Fruit fly (Drosophila melanogaster) whole organism, wandering third instar larva: ENCODE measurements around the gene Zip71B.

ENCODE experiments used
- Abd-B ChIP-seq: fragments of >200 bp; optimal IDR thresholded peaks from 2 replicates; lab custom pipeline; 2017; ENCODE audit warnings: missing biosample characterization, missing genetic modification characterization
- CG32264 ChIP-seq: fragments of 200-800 bp; sonication (Bioruptor generic); optimal IDR thresholded peaks from 2 replicates; lab custom pipeline; 2016; ENCODE audit warnings: missing biosample characterization, missing genetic modification characterization
- CG9705 ChIP-seq: fragments of 200-800 bp; sonication (Bioruptor generic); optimal IDR thresholded peaks from 2 replicates; lab custom pipeline; 2018; ENCODE audit warnings: missing biosample characterization, mild to moderate bottlenecking, missing genetic modification characterization
- CrebA ChIP-seq: fragments of 200-800 bp; sonication (Bioruptor generic); optimal IDR thresholded peaks from 2 replicates; lab custom pipeline; 2016; ENCODE audit warnings: missing biosample characterization, mild to moderate bottlenecking, missing genetic modification characterization, borderline replicate concordance
- Dfd ChIP-seq: fragments of >200 bp; optimal IDR thresholded peaks from 2 replicates; lab custom pipeline; 2017; ENCODE audit warnings: missing biosample characterization, missing genetic modification characterization
- Dif ChIP-seq: fragments of 200-275, 200-300 bp; sonication (Bioruptor generic); optimal IDR thresholded peaks from 2 replicates; lab custom pipeline; 2018; ENCODE audit warnings: missing biosample characterization, missing genetic modification characterization; ENCODE audit not compliant: partially characterized antibody
- GATAd ChIP-seq: sonication (Bioruptor generic); optimal IDR thresholded peaks from 2 replicates; lab custom pipeline; 2016; ENCODE audit warnings: missing biosample characterization, missing genetic modification characterization
- HLH106 ChIP-seq: fragments of 200-800 bp; optimal IDR thresholded peaks from 3 replicates; lab custom pipeline; 2019; ENCODE audit warnings: missing biosample characterization, mild to moderate bottlenecking, missing genetic modification characterization, moderate library complexity
- Hnf4 ChIP-seq: fragments of 200-800 bp; sonication (Bioruptor generic); optimal IDR thresholded peaks from 2 replicates; lab custom pipeline; 2016; ENCODE audit warnings: missing biosample characterization, mild to moderate bottlenecking, missing genetic modification characterization
- Hr78 ChIP-seq: fragments of >200 bp; optimal IDR thresholded peaks from 2 replicates; lab custom pipeline; 2017; ENCODE audit warnings: missing biosample characterization, missing genetic modification characterization
- Hr83 ChIP-seq: fragments of 200-300 bp; sonication (Bioruptor generic); optimal IDR thresholded peaks from 2 replicates; lab custom pipeline; 2016; ENCODE audit warnings: missing biosample characterization, mild to moderate bottlenecking, missing genetic modification characterization, moderate library complexity; ENCODE audit not compliant: poor library complexity, severe bottlenecking
- Jra ChIP-seq: sonication (Bioruptor generic); optimal IDR thresholded peaks from 2 replicates; lab custom pipeline; 2016; ENCODE audit warnings: missing biosample characterization, missing genetic modification characterization
- Mio ChIP-seq: sonication (Bioruptor generic); optimal IDR thresholded peaks from 2 replicates; lab custom pipeline; 2016; ENCODE audit warnings: missing biosample characterization, missing genetic modification characterization
- Myc ChIP-seq: fragments of >200 bp; optimal IDR thresholded peaks from 2 replicates; lab custom pipeline; 2017
- N ChIP-seq: fragments of >200 bp; optimal IDR thresholded peaks from 2 replicates; lab custom pipeline; 2018; ENCODE audit warnings: missing biosample characterization, missing external identifiers, missing genetic modification characterization
- OdsH ChIP-seq: fragments of 200-800 bp; sonication (Bioruptor generic); optimal IDR thresholded peaks from 2 replicates; lab custom pipeline; 2016; ENCODE audit warnings: missing biosample characterization, mild to moderate bottlenecking, missing genetic modification characterization
- Rel ChIP-seq, 2 experiments: fragments of 200-800 bp; sonication (Bioruptor generic) in 1 of 2; optimal IDR thresholded peaks; 2 replicates in 1 of 2; 3 replicates in 1 of 2; lab custom pipeline; 2016 to 2019; ENCODE audit warnings: mild to moderate bottlenecking in 2 of 2, missing biosample characterization in 2 of 2, missing genetic modification characterization in 2 of 2, moderate library complexity in 1 of 2
- Sp1 ChIP-seq: fragments of 200-800 bp; sonication (Bioruptor generic); optimal IDR thresholded peaks from 3 replicates; lab custom pipeline; 2019; ENCODE audit warnings: missing biosample characterization, mild to moderate bottlenecking, missing genetic modification characterization, moderate library complexity
- Vsx2 ChIP-seq: fragments of 200-300, 225-300 bp; sonication (Bioruptor generic); optimal IDR thresholded peaks from 2 replicates; lab custom pipeline; 2018; ENCODE audit warnings: missing biosample characterization, missing genetic modification characterization; ENCODE audit not compliant: partially characterized antibody
- br ChIP-seq: fragments of 200-800 bp; sonication (Bioruptor generic); optimal IDR thresholded peaks from 2 replicates; lab custom pipeline; 2016; ENCODE audit warnings: missing biosample characterization, missing genetic modification characterization
- brk ChIP-seq: fragments of 200-800 bp; sonication (Bioruptor generic); optimal IDR thresholded peaks from 2 replicates; lab custom pipeline; 2016; ENCODE audit warnings: missing biosample characterization, mild to moderate bottlenecking, missing genetic modification characterization
- dl ChIP-seq, 2 experiments: fragments of 175-275, 200-275 bp in 1 of 2; fragments of 200-275 bp in 1 of 2; sonication (Bioruptor generic); optimal IDR thresholded peaks; lab custom pipeline; 2018; ENCODE audit warnings: mild to moderate bottlenecking in 2 of 2, missing biosample characterization in 2 of 2, missing genetic modification characterization in 2 of 2, moderate library complexity in 2 of 2; ENCODE audit not compliant: partially characterized antibody in 2 of 2, insufficient read depth in 1 of 2
- dmrt93B ChIP-seq: fragments of 200-800 bp; sonication (Bioruptor generic); optimal IDR thresholded peaks from 2 replicates; lab custom pipeline; 2018; ENCODE audit warnings: missing biosample characterization, mild to moderate bottlenecking, missing genetic modification characterization
- dsf ChIP-seq: sonication (Bioruptor generic); optimal IDR thresholded peaks from 2 replicates; lab custom pipeline; 2016; ENCODE audit warnings: missing biosample characterization, missing genetic modification characterization, borderline replicate concordance
- ey ChIP-seq: fragments of 200-800 bp; sonication (Bioruptor generic); optimal IDR thresholded peaks from 2 replicates; lab custom pipeline; 2016; ENCODE audit warnings: missing biosample characterization, missing genetic modification characterization
- foxo ChIP-seq, 2 experiments: fragments of 200-800 bp; sonication (Bioruptor generic); optimal IDR thresholded peaks; 2 replicates in 1 of 2; 3 replicates in 1 of 2; lab custom pipeline; 2016 to 2017; ENCODE audit warnings: missing biosample characterization in 2 of 2, missing genetic modification characterization in 2 of 2
- fru ChIP-seq: fragments of 200-800 bp; sonication (Bioruptor generic); optimal IDR thresholded peaks from 3 replicates; lab custom pipeline; 2016; ENCODE audit warnings: missing biosample characterization, mild to moderate bottlenecking, missing genetic modification characterization
- h ChIP-seq: fragments of 200-800 bp; sonication (Bioruptor generic); optimal IDR thresholded peaks from 3 replicates; lab custom pipeline; 2016; ENCODE audit warnings: missing biosample characterization, mild to moderate bottlenecking, missing genetic modification characterization
- jim ChIP-seq: fragments of 175-275, 200-325 bp; sonication (Bioruptor generic); optimal IDR thresholded peaks from 2 replicates; lab custom pipeline; 2016; ENCODE audit warnings: missing biosample characterization, mild to moderate bottlenecking, missing genetic modification characterization
- lola ChIP-seq: fragments of >200 bp; optimal IDR thresholded peaks from 2 replicates; lab custom pipeline; 2017; ENCODE audit warnings: missing biosample characterization, missing genetic modification characterization
- pan ChIP-seq: fragments of >200 bp; optimal IDR thresholded peaks from 2 replicates; lab custom pipeline; 2017
- psq ChIP-seq: fragments of 200-800 bp; sonication (Bioruptor generic); optimal IDR thresholded peaks from 3 replicates; lab custom pipeline; 2017; ENCODE audit warnings: missing biosample characterization, mild to moderate bottlenecking, missing genetic modification characterization, moderate library complexity
- rgr ChIP-seq: fragments of 200-800 bp; sonication (Bioruptor generic); optimal IDR thresholded peaks from 3 replicates; lab custom pipeline; 2016; ENCODE audit warnings: missing biosample characterization, mild to moderate bottlenecking, missing genetic modification characterization
- sage ChIP-seq: fragments of 200-800 bp; sonication (Bioruptor generic); optimal IDR thresholded peaks from 2 replicates; lab custom pipeline; 2016; ENCODE audit warnings: missing biosample characterization, mild to moderate bottlenecking, missing genetic modification characterization
- sv ChIP-seq: fragments of 200-800 bp; sonication (Bioruptor generic); optimal IDR thresholded peaks from 3 replicates; lab custom pipeline; 2016; ENCODE audit warnings: missing biosample characterization, missing genetic modification characterization
- tai ChIP-seq: sonication (Bioruptor generic); optimal IDR thresholded peaks from 2 replicates; lab custom pipeline; 2016; ENCODE audit warnings: missing biosample characterization, missing genetic modification characterization
- usp ChIP-seq: fragments of >200 bp; optimal IDR thresholded peaks from 2 replicates; lab custom pipeline; 2017; ENCODE audit warnings: missing biosample characterization, missing genetic modification characterization
- woc ChIP-seq: sonication (Bioruptor generic); optimal IDR thresholded peaks from 2 replicates; lab custom pipeline; 2016; ENCODE audit warnings: missing biosample characterization, mild to moderate bottlenecking, missing genetic modification characterization

Zip71B gene

DNA sequence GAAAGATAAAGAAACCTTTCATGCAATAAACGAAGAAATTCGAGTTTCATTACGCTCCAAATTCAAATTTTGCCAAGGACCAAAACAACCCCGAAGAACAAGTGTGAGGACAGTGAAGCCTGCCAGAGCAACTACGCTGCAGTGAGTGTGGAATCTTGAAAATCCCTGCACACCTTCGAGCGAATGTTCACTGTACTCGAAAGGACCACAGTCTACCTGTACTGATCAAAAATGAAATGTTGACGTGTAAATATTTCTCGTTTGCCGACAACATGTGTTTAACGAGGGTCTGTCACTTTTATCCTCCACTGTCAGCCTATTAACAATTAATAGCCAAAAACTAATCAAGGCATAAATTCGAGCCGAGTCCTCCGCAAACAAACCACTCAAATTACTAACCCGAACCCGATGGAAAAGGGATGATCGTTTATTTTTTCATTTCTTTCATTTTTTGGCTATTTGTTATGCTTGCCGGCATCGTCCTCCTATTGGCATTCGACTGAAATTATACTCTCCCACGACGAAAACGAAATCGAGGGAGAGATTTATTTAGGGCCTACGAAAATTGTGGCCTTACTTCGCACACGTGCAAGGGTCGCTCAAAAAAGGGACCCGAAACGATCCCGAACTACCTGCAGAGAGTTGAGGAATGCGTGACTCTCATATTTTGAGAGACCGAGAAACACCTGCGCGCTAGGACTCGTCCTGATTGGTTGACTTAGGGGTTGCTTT, 20.0 kb upstream of the Zip71B start:
- TF ChIP-seq dl (GFP tag; optimal IDR thresholded peaks at IDR 0.05; lab: Kevin White, UChicago; ENCODE audit: insufficient read depth in 1 of 2, partially characterized antibody in 2 of 2): peak in 1 of 2 experiments; percentile 13
- peak; percentile 35 for TF ChIP-seq br
- TF ChIP-seq psq: peak; percentile 10
- peak; percentile 32 for TF ChIP-seq h
- peak; percentile 14 for TF ChIP-seq Hnf4 (GFP tag; lab: Kevin White, UChicago)
- peak; percentile 34 for TF ChIP-seq HLH106 (tag; lab: Kevin White, UChicago)
- peak; percentile 28 for TF ChIP-seq rgr (GFP tag; lab: Kevin White, UChicago)
- TF ChIP-seq pan (lab: Kevin White, UChicago): no peak
- TF ChIP-seq sv (GFP tag; lab: Kevin White, UChicago): no peak
- no peak for TF ChIP-seq Hr78 (GFP tag; lab: Kevin White, UChicago)
- TF ChIP-seq Vsx2 (GFP tag; lab: Kevin White, UChicago): no peak
- TF ChIP-seq OdsH (GFP tag; lab: Kevin White, UChicago): peak; percentile 18
- peak in 1 of 2 experiments; percentile 50 for TF ChIP-seq foxo (GFP tag; optimal IDR thresholded peaks at IDR 0.05; lab: Kevin White, UChicago)
- peak; percentile 11 for TF ChIP-seq ey (GFP tag; lab: Kevin White, UChicago)
- peak; percentile 4 for TF ChIP-seq Sp1 (GFP tag; lab: Kevin White, UChicago)
- peak; percentile 68 for TF ChIP-seq woc (GFP tag; lab: Kevin White, UChicago)
- peak; percentile 37 for TF ChIP-seq fru (GFP tag; lab: Kevin White, UChicago)

dm6 chr3L:14972625-14973250, 19.4 kb upstream of the Zip71B start, which contains the start of gene Brd:
Gene Brd (plus strand): TSS chr3L:14972667.
- TF ChIP-seq Myc (no peak), brk (no peak)

DNA sequence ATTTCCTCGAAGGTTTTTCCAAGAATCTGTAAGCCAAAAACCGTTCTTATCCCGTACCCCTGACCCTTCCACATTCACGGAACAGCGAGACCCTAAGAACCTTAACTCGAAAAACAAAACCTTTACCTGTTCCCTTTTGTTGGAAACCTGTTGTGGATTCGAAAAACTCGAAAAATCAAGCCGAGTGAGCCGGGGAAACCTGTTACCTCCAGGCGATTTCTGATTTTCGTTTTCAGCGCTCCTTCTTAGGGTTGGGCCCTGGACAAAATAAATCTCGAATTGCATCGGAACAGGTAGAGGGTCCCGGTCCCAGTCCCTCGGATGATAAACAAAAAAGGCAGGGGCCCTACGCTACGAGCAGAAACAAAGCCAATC, 18.9 kb upstream of the Zip71B start:
- no peak for TF ChIP-seq tai
- TF ChIP-seq Abd-B: no peak
- TF ChIP-seq OdsH (GFP tag; lab: Kevin White, UChicago): no peak
- peak; percentile 59 for TF ChIP-seq Dif (GFP tag; lab: Kevin White, UChicago)
- no peak for TF ChIP-seq Hnf4 (GFP tag; lab: Kevin White, UChicago)
- no peak for TF ChIP-seq br
- TF ChIP-seq dmrt93B (GFP tag; lab: Kevin White, UChicago): no peak
- TF ChIP-seq CG32264: no peak
- TF ChIP-seq Mio: no peak
- TF ChIP-seq jim: no peak
- TF ChIP-seq fru (GFP tag; lab: Kevin White, UChicago): peak; percentile 50
- TF ChIP-seq Myc: no peak
- TF ChIP-seq Sp1 (GFP tag; lab: Kevin White, UChicago): peak; percentile 17
- no peak for TF ChIP-seq Dfd (GFP tag; lab: Kevin White, UChicago)
- TF ChIP-seq brk: peak; percentile 74
- peak; percentile 61 for TF ChIP-seq Rel (GFP tag; optimal IDR thresholded peaks at IDR 0.05; lab: Kevin White, UChicago)
- no peak for TF ChIP-seq Rel (tag; optimal IDR thresholded peaks at IDR 0.05; lab: Kevin White, UChicago)
- TF ChIP-seq N: no peak
- no peak for TF ChIP-seq sv (GFP tag; lab: Kevin White, UChicago)
- TF ChIP-seq Vsx2 (GFP tag; lab: Kevin White, UChicago): peak; percentile 53
- TF ChIP-seq foxo (GFP tag; optimal IDR thresholded peaks at IDR 0.05; lab: Kevin White, UChicago): no peak
- TF ChIP-seq lola (GFP tag; lab: Kevin White, UChicago): no peak
- no peak for TF ChIP-seq pan (lab: Kevin White, UChicago)
- no peak for TF ChIP-seq rgr (GFP tag; lab: Kevin White, UChicago)
- TF ChIP-seq dl (GFP tag; optimal IDR thresholded peaks at IDR 0.05; lab: Kevin White, UChicago; ENCODE audit: insufficient read depth in 1 of 2, partially characterized antibody in 2 of 2): peak; percentile 15 to 20
- no peak for TF ChIP-seq usp
- TF ChIP-seq HLH106 (tag; lab: Kevin White, UChicago): no peak
- TF ChIP-seq Hr83 (GFP tag; lab: Kevin White, UChicago): peak; percentile 46
- TF ChIP-seq sage (GFP tag; lab: Kevin White, UChicago): no peak
- no peak for TF ChIP-seq GATAd
- no peak for TF ChIP-seq Jra (GFP tag; lab: Kevin White, UChicago)
- no peak for TF ChIP-seq h
- peak; percentile 10 for TF ChIP-seq woc (GFP tag; lab: Kevin White, UChicago)
- no peak for TF ChIP-seq Hr78 (GFP tag; lab: Kevin White, UChicago)
- TF ChIP-seq CrebA (GFP tag; lab: Kevin White, UChicago): peak; percentile 75
- no peak for TF ChIP-seq CG9705 (GFP tag; lab: Kevin White, UChicago)
- TF ChIP-seq psq: peak; percentile 89
- TF ChIP-seq ey (GFP tag; lab: Kevin White, UChicago): no peak
- no peak for TF ChIP-seq dsf (GFP tag; lab: Kevin White, UChicago)
